Worm (Caenorhabditis elegans) whole organism, late embryonic: ENCODE measurements around the gene syx-4.

Experiments
- K02D7.2 ChIP-seq: sonication (generic microtip); optimal IDR thresholded peaks from 2 replicates; lab custom pipeline; 2017; ENCODE audit warnings: mild to moderate bottlenecking, missing genetic modification characterization, missing compliant biosample characterization
- pag-3 ChIP-seq: sonication (generic microtip); optimal IDR thresholded peaks from 2 replicates; lab custom pipeline; 2016; ENCODE audit warnings: missing compliant biosample characterization, missing genetic modification characterization, borderline replicate concordance
- tbx-2 ChIP-seq: sonication (generic microtip); optimal IDR thresholded peaks from 2 replicates; lab custom pipeline; 2016; ENCODE audit warnings: missing genetic modification characterization, missing compliant biosample characterization
- unc-55 ChIP-seq: sonication (generic microtip); optimal IDR thresholded peaks from 2 replicates; lab custom pipeline; 2017; ENCODE audit warnings: missing biosample characterization, missing genetic modification reagents, missing genetic modification characterization

- TF ChIP-seq tbx-2 (tag; lab: Kevin White, UChicago) (no peak), K02D7.2 (no peak), unc-55 (GFP tag; lab: Kevin White, UChicago) (no peak), pag-3 (tag; lab: Kevin White, UChicago) (no peak)
Measured at ce11 chrIV:8481308-8481707, 24.2 kb downstream of the syx-4 start, which contains the start of gene spp-8.
